Worm (Caenorhabditis elegans): Measurements from ENCODE around the gene agl-1.
"Not testable (repeated sequence)": the region's sequence is repeated elsewhere in the genome, so short reads cannot be mapped to it uniquely, and the experiment has no call there.

The agl-1 gene

ce11 chrII:14312182-14312581, 45.7 kb downstream of the agl-1 start:
- TF ChIP-seq lin-38 (GFP tag; IDR thresholded peaks at IDR 0.05) = 0 out of 2 replicates have a peak, but pooled peaks have one; percentile 15
- peak; percentile 8 for TF ChIP-seq unc-130 (GFP tag; optimal IDR thresholded peaks at IDR 0.05)
- TF ChIP-seq lsy-2 (tag; optimal IDR thresholded peaks at IDR 0.05) = peak in 1 of 2 experiments; percentile 23
- TF ChIP-seq php-3 (GFP tag; IDR thresholded peaks at IDR 0.05) = no peak

DNA sequence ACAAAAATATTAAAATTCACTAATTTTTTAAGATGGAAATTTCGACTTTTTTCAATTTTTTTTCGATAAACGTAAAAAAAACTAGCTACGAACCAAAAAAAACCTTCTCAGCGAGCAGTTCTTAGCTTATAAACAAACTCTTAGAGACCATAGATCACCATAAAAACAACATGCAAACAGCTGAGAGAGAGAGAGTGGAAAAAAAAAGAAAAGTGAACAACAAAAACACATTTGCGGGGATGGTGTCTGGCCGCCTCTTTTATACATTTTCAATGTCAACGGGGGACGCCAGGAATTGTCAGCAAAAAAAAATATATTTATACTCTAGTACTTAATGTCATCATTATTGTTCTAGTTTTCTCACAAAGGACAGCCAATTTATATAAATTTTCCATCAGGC, 46.4 kb downstream of the agl-1 start:
- TF ChIP-seq madf-9 (GFP tag; conservative IDR thresholded peaks at IDR 0.05) = no peak
- no peak for TF ChIP-seq Y48G9A.11 (GFP tag; IDR thresholded peaks at IDR 0.05)
- TF ChIP-seq set-16 (GFP tag; IDR thresholded peaks at IDR 0.05) = no peak
- no peak for TF ChIP-seq gei-8 (GFP tag; optimal IDR thresholded peaks at IDR 0.05)
- no peak for TF ChIP-seq ztf-11 (tag; optimal IDR thresholded peaks at IDR 0.05)
- TF ChIP-seq daf-16 (GFP tag; optimal IDR thresholded peaks at IDR 0.05) = peak in 1 of 2 experiments; percentile 66
- TF ChIP-seq daf-16 (tag; optimal IDR thresholded peaks at IDR 0.05) = peak; percentile 60
- TF ChIP-seq nhr-76 (tag; optimal IDR thresholded peaks at IDR 0.05) = no peak
- peak; percentile 17 for TF ChIP-seq hlh-11 (tag; optimal IDR thresholded peaks at IDR 0.05)
- no peak for TF ChIP-seq ceh-82 (tag; optimal IDR thresholded peaks at IDR 0.05)
- no peak for TF ChIP-seq snpc-1.2 (GFP tag; IDR thresholded peaks at IDR 0.05)
- TF ChIP-seq lir-3 (tag; optimal IDR thresholded peaks at IDR 0.05) = no peak
- TF ChIP-seq zfp-3 (GFP tag; conservative IDR thresholded peaks at IDR 0.05) = no peak
- TF ChIP-seq zip-11 (GFP tag; IDR thresholded peaks at IDR 0.05) = no peak
- TF ChIP-seq nhr-25 (tag; optimal IDR thresholded peaks at IDR 0.05; ENCODE audit: borderline replicate concordance, insufficient read depth) = no peak
- TF ChIP-seq nhr-41 (GFP tag; IDR thresholded peaks at IDR 0.05) = no peak
- TF ChIP-seq unc-62 (GFP tag; optimal IDR thresholded peaks at IDR 0.05 in 1 of 2) = no peak
- TF ChIP-seq unc-62 (tag; optimal IDR thresholded peaks at IDR 0.05) = no peak
- TF ChIP-seq Y5F2A.4 (GFP tag; optimal IDR thresholded peaks at IDR 0.05) = no peak
- TF ChIP-seq ceh-28 (tag; optimal IDR thresholded peaks at IDR 0.05) = no peak
- TF ChIP-seq rbr-2 (tag; optimal IDR thresholded peaks at IDR 0.05) = peak; percentile 2
- no peak for TF ChIP-seq mxl-3 (GFP tag; optimal IDR thresholded peaks at IDR 0.05)
- TF ChIP-seq mes-2 (tag; optimal IDR thresholded peaks at IDR 0.05; ENCODE audit: poor library complexity, severe bottlenecking) = no peak
- TF ChIP-seq ces-1 (GFP tag; optimal IDR thresholded peaks at IDR 0.05) = no peak
- no peak for TF ChIP-seq fkh-10 (GFP tag; optimal IDR thresholded peaks at IDR 0.05)

- TF ChIP-seq T26A8.4 (GFP tag; IDR thresholded peaks at IDR 0.05) (no peak), R02D3.7 (tag; optimal IDR thresholded peaks at IDR 0.05) (no peak), spr-3 (GFP tag; optimal IDR thresholded peaks at IDR 0.05) (no peak), Y48G9A.11 (GFP tag; IDR thresholded peaks at IDR 0.05) (no peak), tag-97 (GFP tag; IDR thresholded peaks at IDR 0.05) (no peak), madf-5 (GFP tag; IDR thresholded peaks at IDR 0.05) (no peak), lin-38 (GFP tag; IDR thresholded peaks at IDR 0.05) (no peak), mxl-3 (GFP tag; optimal IDR thresholded peaks at IDR 0.05) (no peak), nhr-6 (tag; optimal IDR thresholded peaks at IDR 0.05) (no peak), daf-12 (tag; optimal IDR thresholded peaks at IDR 0.05) (no peak)
Measured at ce11 chrII:14310729-14311388, 47.1 kb downstream of the agl-1 start, which contains the start of gene ctl-3. Gene ctl-3 (minus strand): TSS chrII:14310779.

- TF ChIP-seq ztf-7 (tag; optimal IDR thresholded peaks at IDR 0.05); F49E8.2 (tag; optimal IDR thresholded peaks at IDR 0.05; ENCODE audit: borderline replicate concordance); ZK546.5 (tag; optimal IDR thresholded peaks at IDR 0.05): not testable (repeated sequence)
Measured at ce11 chrII:14306160-14306559, 51.8 kb downstream of the agl-1 start, which contains the start of gene ctl-1. Gene ctl-1 (minus strand): TSS chrII:14306260.

Measured in whole organism, L4 larva.